Worm (Caenorhabditis elegans) whole organism, L2 larva: Measurements from ENCODE around the gene B0304.2.

ENCODE experiments used
- ZK546.5 ChIP-seq: sonication (generic microtip); optimal IDR thresholded peaks from 2 replicates; lab custom pipeline; 2017; ENCODE audit warnings: missing biosample characterization, missing genetic modification characterization
- ceh-16 ChIP-seq: fragments of 150-350 bp; optimal IDR thresholded peaks from 2 replicates; lab custom pipeline; 2014; ENCODE audit warnings: missing biosample characterization, missing genetic modification characterization
- elt-1 ChIP-seq: fragments of 150-350 bp; optimal IDR thresholded peaks from 2 replicates; lab custom pipeline; 2014; ENCODE audit warnings: missing biosample characterization, missing genetic modification characterization
- mdl-1 ChIP-seq, 2 experiments: fragments of 150-350 bp in 1 of 2; sonication (generic microtip) in 1 of 2; optimal IDR thresholded peaks; 2 replicates each; lab custom pipeline; 2017; ENCODE audit warnings: missing biosample characterization in 2 of 2, missing genetic modification characterization in 2 of 2
- skn-1 ChIP-seq: sonication (generic microtip); optimal IDR thresholded peaks from 2 replicates; lab custom pipeline; 2017; ENCODE audit warnings: missing biosample characterization, missing genetic modification characterization
- unc-39 ChIP-seq: fragments of 150-350 bp; optimal IDR thresholded peaks from 2 replicates; lab custom pipeline; 2014; ENCODE audit warnings: missing biosample characterization, missing genetic modification characterization

The B0304.2 gene

ce11 chrII:4572579-4572978, 49.2 kb downstream of the B0304.2 start:
- TF ChIP-seq mdl-1 (tag; optimal IDR thresholded peaks at IDR 0.05; lab: Kevin White, UChicago), result no peak

- TF ChIP-seq skn-1 (tag; lab: Kevin White, UChicago) (no peak), ceh-16 (peak; percentile 49), ZK546.5 (tag; lab: Kevin White, UChicago) (no peak), elt-1 (tag; lab: Kevin White, UChicago) (peak; percentile 64), unc-39 (tag; lab: Kevin White, UChicago) (no peak)
Observed at ce11 chrII:4573084-4573483, 49.7 kb downstream of the B0304.2 start.
